Worm (Caenorhabditis elegans) whole organism, L1 larva: ENCODE data around the gene F54E4.2.

Experiments used
- C04F5.9 ChIP-seq: sonication (generic microtip); optimal IDR thresholded peaks from 2 replicates; lab custom pipeline; 2016; ENCODE audit warnings: missing genetic modification characterization, missing compliant biosample characterization
- C34B4.2 ChIP-seq: sonication (generic microtip); optimal IDR thresholded peaks from 2 replicates; lab custom pipeline; 2017; ENCODE audit warnings: mild to moderate bottlenecking, missing genetic modification characterization, missing compliant biosample characterization
- F16B12.6 ChIP-seq: fragments of 150-350 bp; optimal IDR thresholded peaks from 2 replicates; lab custom pipeline; 2014; ENCODE audit warnings: missing biosample characterization, missing genetic modification characterization
- blmp-1 ChIP-seq: fragments of 150-350 bp; optimal IDR thresholded peaks from 2 replicates; lab custom pipeline; 2014; ENCODE audit warnings: missing biosample characterization, missing genetic modification characterization
- ceh-8 ChIP-seq: fragments of 200-800 bp; sonication (Bioruptor generic); optimal IDR thresholded peaks from 2 replicates; lab custom pipeline; 2018; ENCODE audit warnings: mild to moderate bottlenecking, missing genetic modification characterization, moderate library complexity, missing compliant biosample characterization
- ceh-88 ChIP-seq: fragments of 200-800 bp; sonication (Bioruptor generic); IDR thresholded peaks from 2 replicates; pipeline ENCODE4 v1.3.6; 2022; ENCODE audit warnings: missing genetic modification characterization, missing compliant biosample characterization
- ces-1 ChIP-seq: fragments of 150-350 bp; optimal IDR thresholded peaks from 2 replicates; lab custom pipeline; 2014; ENCODE audit warnings: missing biosample characterization, missing genetic modification reagents, missing genetic modification characterization
- dsc-1 ChIP-seq: sonication (generic microtip); optimal IDR thresholded peaks from 2 replicates; lab custom pipeline; 2016; ENCODE audit warnings: mild to moderate bottlenecking, missing genetic modification characterization, missing compliant biosample characterization
- efl-1 ChIP-seq, 4 experiments: fragments of 150-350 bp; optimal IDR thresholded peaks in 3 of 4; peaks in 1 of 4; 1 replicate in 1 of 4; 2 replicates in 3 of 4; lab custom pipeline; 2014; ENCODE audit warnings: missing biosample characterization in 2 of 4, missing genetic modification characterization in 2 of 4, missing genetic modification reagents in 2 of 4
- egl-13 ChIP-seq: sonication (generic microtip); optimal IDR thresholded peaks from 2 replicates; lab custom pipeline; 2016; ENCODE audit warnings: missing genotype, missing genetic modification reagents, missing genetic modification characterization, missing compliant biosample characterization
- egl-27 ChIP-seq, 2 experiments: fragments of 150-350 bp in 1 of 2; sonication (generic microtip); optimal IDR thresholded peaks; 3 replicates each; lab custom pipeline; 2017 to 2018; ENCODE audit warnings: missing biosample characterization in 2 of 2, missing genetic modification characterization in 2 of 2, missing genetic modification reagents in 2 of 2
- elt-2 ChIP-seq: sonication (generic microtip); optimal IDR thresholded peaks from 2 replicates; lab custom pipeline; 2016; ENCODE audit warnings: missing genetic modification characterization, mild to moderate bottlenecking, inconsistent platforms, missing compliant biosample characterization, missing genetic modification reagents
- ets-5 ChIP-seq: fragments of 200-800 bp; sonication (Bioruptor generic); IDR thresholded peaks from 2 replicates; pipeline ENCODE4 v1.3.6; 2022; ENCODE audit warnings: missing genetic modification characterization, missing compliant biosample characterization
- fkh-10 ChIP-seq: sonication (generic microtip); optimal IDR thresholded peaks from 2 replicates; lab custom pipeline; 2017; ENCODE audit warnings: missing biosample characterization, missing genetic modification reagents, missing genetic modification characterization
- fkh-8 ChIP-seq: sonication (generic microtip); optimal IDR thresholded peaks from 2 replicates; lab custom pipeline; 2016; ENCODE audit warnings: mild to moderate bottlenecking, missing genetic modification characterization, missing compliant biosample characterization
- hpl-2 ChIP-seq: fragments of 150-350 bp; optimal IDR thresholded peaks from 2 replicates; lab custom pipeline; 2014; ENCODE audit warnings: missing biosample characterization, missing genetic modification reagents, missing genetic modification characterization
- jun-1 ChIP-seq: fragments of 150-350 bp; optimal IDR thresholded peaks from 2 replicates; lab custom pipeline; 2014; ENCODE audit warnings: missing biosample characterization, missing genetic modification reagents, missing genetic modification characterization
- lin-13 ChIP-seq: fragments of 150-350 bp; optimal IDR thresholded peaks from 2 replicates; lab custom pipeline; 2014; ENCODE audit warnings: missing biosample characterization, missing genetic modification reagents, missing genetic modification characterization
- lin-14 ChIP-seq: fragments of 200-800 bp; sonication (Bioruptor generic); optimal IDR thresholded peaks from 2 replicates; lab custom pipeline; 2018; ENCODE audit warnings: mild to moderate bottlenecking, missing genetic modification characterization, moderate library complexity, missing compliant biosample characterization
- lin-15B ChIP-seq: fragments of 150-350 bp; sonication (generic microtip); optimal IDR thresholded peaks from 3 replicates; lab custom pipeline; 2014; ENCODE audit warnings: missing biosample characterization, missing genetic modification characterization
- lin-35 ChIP-seq, 2 experiments: fragments of 150-350 bp; optimal IDR thresholded peaks; 2 replicates each; lab custom pipeline; 2014; ENCODE audit warnings: missing biosample characterization in 2 of 2, missing genetic modification characterization in 2 of 2, missing genetic modification reagents in 2 of 2
- lin-39 ChIP-seq: fragments of 150-350 bp; optimal IDR thresholded peaks from 2 replicates; lab custom pipeline; 2014; ENCODE audit warnings: missing biosample characterization, missing genetic modification reagents, missing genetic modification characterization
- mdl-1 ChIP-seq, 2 experiments: fragments of 150-350 bp; optimal IDR thresholded peaks; 2 replicates each; lab custom pipeline; 2014 to 2017; ENCODE audit warnings: missing biosample characterization in 2 of 2, missing genetic modification characterization in 2 of 2, inconsistent platforms in 1 of 2
- mef-2 ChIP-seq: fragments of 150-350 bp; optimal IDR thresholded peaks from 2 replicates; lab custom pipeline; 2014; ENCODE audit warnings: missing biosample characterization, missing genetic modification characterization
- nhr-12 ChIP-seq: sonication (generic microtip); optimal IDR thresholded peaks from 2 replicates; lab custom pipeline; 2017; ENCODE audit warnings: missing biosample characterization, missing genetic modification characterization
- nhr-19 ChIP-seq: fragments of 200-800 bp; sonication (Bioruptor generic); conservative IDR thresholded peaks from 2 replicates; pipeline ENCODE4 v1.3.6; 2022; ENCODE audit warnings: missing genetic modification characterization, missing compliant biosample characterization
- nhr-20 ChIP-seq: sonication (generic microtip); optimal IDR thresholded peaks from 2 replicates; lab custom pipeline; 2016; ENCODE audit warnings: mild to moderate bottlenecking, missing genetic modification characterization, missing compliant biosample characterization
- nhr-28 ChIP-seq: fragments of 150-350 bp; optimal IDR thresholded peaks from 2 replicates; lab custom pipeline; 2014; ENCODE audit warnings: missing biosample characterization, missing genetic modification characterization
- nhr-47 ChIP-seq: sonication (generic microtip); optimal IDR thresholded peaks from 2 replicates; lab custom pipeline; 2016; ENCODE audit warnings: mild to moderate bottlenecking, missing genetic modification characterization, moderate library complexity, missing compliant biosample characterization
- nhr-71 ChIP-seq: sonication (generic microtip); optimal IDR thresholded peaks from 2 replicates; lab custom pipeline; 2016; ENCODE audit warnings: mild to moderate bottlenecking, missing genetic modification characterization, moderate library complexity, missing compliant biosample characterization
- nhr-77 ChIP-seq: fragments of 150-350 bp; optimal IDR thresholded peaks from 2 replicates; lab custom pipeline; 2014; ENCODE audit warnings: missing biosample characterization, missing genetic modification characterization
- nhr-85 ChIP-seq: sonication (generic microtip); peaks from one replicate; lab custom pipeline; 2016; ENCODE audit warnings: missing genetic modification characterization, inconsistent platforms, missing compliant biosample characterization
- pax-3 ChIP-seq: fragments of 200-800 bp; sonication (Bioruptor generic); optimal IDR thresholded peaks from 2 replicates; lab custom pipeline; 2018; ENCODE audit warnings: mild to moderate bottlenecking, missing genetic modification characterization, moderate library complexity, missing compliant biosample characterization
- pqm-1 ChIP-seq: sonication (generic microtip); optimal IDR thresholded peaks from 3 replicates; lab custom pipeline; 2017; ENCODE audit warnings: missing biosample characterization, missing genetic modification characterization
- rnt-1 ChIP-seq: sonication (generic microtip); optimal IDR thresholded peaks from 2 replicates; lab custom pipeline; 2016; ENCODE audit warnings: mild to moderate bottlenecking, missing genetic modification characterization, moderate library complexity, missing compliant biosample characterization
- skn-1 ChIP-seq: fragments of 150-350 bp; optimal IDR thresholded peaks from 2 replicates; lab custom pipeline; 2014; ENCODE audit warnings: missing biosample characterization, missing genetic modification characterization
- snu-23 ChIP-seq: sonication (generic microtip); optimal IDR thresholded peaks from 2 replicates; lab custom pipeline; 2016; ENCODE audit warnings: missing genetic modification characterization, missing compliant biosample characterization
- sptf-1 ChIP-seq: fragments of 150-350 bp; optimal IDR thresholded peaks from 2 replicates; lab custom pipeline; 2014; ENCODE audit warnings: missing biosample characterization, missing genetic modification characterization
- sup-37 ChIP-seq: fragments of 200-800 bp; sonication (Bioruptor generic); optimal IDR thresholded peaks from 2 replicates; lab custom pipeline; 2018; ENCODE audit warnings: mild to moderate bottlenecking, missing genetic modification characterization, missing compliant biosample characterization
- unc-130 ChIP-seq: fragments of 150-350 bp; optimal IDR thresholded peaks from 2 replicates; lab custom pipeline; 2017; ENCODE audit warnings: missing biosample characterization, missing genetic modification characterization, inconsistent platforms
- unc-62 ChIP-seq: fragments of 150-350 bp; optimal IDR thresholded peaks from 2 replicates; lab custom pipeline; 2014; ENCODE audit warnings: missing biosample characterization, missing genetic modification reagents, missing genetic modification characterization
- unc-86 ChIP-seq: sonication (generic microtip); optimal IDR thresholded peaks from 2 replicates; lab custom pipeline; 2016; ENCODE audit warnings: missing genetic modification characterization, missing compliant biosample characterization
- unc-98 ChIP-seq: fragments of 200-800 bp; sonication (Bioruptor generic); IDR thresholded peaks from 2 replicates; pipeline ENCODE4 v1.3.6; 2022; ENCODE audit warnings: missing genetic modification characterization, missing compliant biosample characterization
- vab-15 ChIP-seq: sonication (generic microtip); optimal IDR thresholded peaks from 2 replicates; lab custom pipeline; 2017; ENCODE audit warnings: missing genotype, mild to moderate bottlenecking, missing genetic modification characterization, missing compliant biosample characterization
- xbp-1 ChIP-seq: sonication (generic microtip); optimal IDR thresholded peaks from 2 replicates; lab custom pipeline; 2016; ENCODE audit warnings: missing genetic modification characterization, missing compliant biosample characterization
- zag-1 ChIP-seq: fragments of 150-350 bp; optimal IDR thresholded peaks from 2 replicates; lab custom pipeline; 2014; ENCODE audit warnings: missing biosample characterization, missing genetic modification characterization
- zip-4 ChIP-seq: fragments of 200-800 bp; sonication (Bioruptor generic); optimal IDR thresholded peaks from 2 replicates; lab custom pipeline; 2018; ENCODE audit warnings: mild to moderate bottlenecking, missing genetic modification characterization, moderate library complexity, missing compliant biosample characterization
- ztf-11 ChIP-seq, 2 experiments: sonication (generic microtip); optimal IDR thresholded peaks; 2 replicates each; lab custom pipeline; 2016 to 2017; ENCODE audit warnings: missing genetic modification characterization in 2 of 2, missing biosample characterization in 1 of 2, missing compliant biosample characterization in 1 of 2
- ztf-4 ChIP-seq: fragments of 150-350 bp; optimal IDR thresholded peaks from 2 replicates; lab custom pipeline; 2014; ENCODE audit warnings: missing biosample characterization, missing genetic modification characterization

F54E4.2 gene

ce11 chrX:14649224-14649623 lies 20.5 kb upstream of the F54E4.2 start:
- TF ChIP-seq lin-14 (GFP tag; lab: Kevin White, UChicago) (peak; percentile 69), lin-15B (tag; lab: Kevin White, UChicago) (no peak), jun-1 (tag; lab: Kevin White, UChicago) (no peak), unc-98 (no peak), dsc-1 (peak; percentile 36), pax-3 (tag; lab: Kevin White, UChicago) (no peak), ceh-8 (GFP tag; lab: Kevin White, UChicago) (peak; percentile 74), mef-2 (tag; lab: Kevin White, UChicago) (no peak), lin-39 (no peak), ces-1 (GFP tag; lab: Kevin White, UChicago) (peak; percentile 46)

- TF ChIP-seq ceh-88: no peak
- TF ChIP-seq fkh-10 (GFP tag; lab: Kevin White, UChicago): no peak
- TF ChIP-seq xbp-1 (tag; lab: Kevin White, UChicago): no peak
- TF ChIP-seq C34B4.2 (tag; lab: Kevin White, UChicago): no peak
- TF ChIP-seq sup-37 (GFP tag; lab: Kevin White, UChicago): no peak
- no peak for TF ChIP-seq sptf-1
- TF ChIP-seq ztf-4 (tag; lab: Kevin White, UChicago): no peak
- TF ChIP-seq unc-62 (GFP tag; lab: Kevin White, UChicago): no peak
- no peak for TF ChIP-seq pqm-1 (tag; lab: Kevin White, UChicago)
Measured at ce11 chrX:14645392-14645791, 16.7 kb upstream of the F54E4.2 start, which contains the start of gene F54E4.4. Gene F54E4.4 (minus strand): TSS chrX:14645492.

ce11 chrX:14639941-14640340 lies 11.2 kb upstream of the F54E4.2 start:
- TF ChIP-seq fkh-8: peak; percentile 58
- peak; percentile 47 for TF ChIP-seq rnt-1
- no peak for TF ChIP-seq F16B12.6 (tag; lab: Kevin White, UChicago)
- no peak for TF ChIP-seq blmp-1
- peak; percentile 52 for TF ChIP-seq egl-13
- TF ChIP-seq egl-27 (tag; optimal IDR thresholded peaks at IDR 0.05; lab: Kevin White, UChicago): peak in 1 of 2 experiments; percentile 16
- no peak; the same call in 1 of the 2 replicates for TF ChIP-seq ceh-88
- TF ChIP-seq hpl-2: no peak
- no peak for TF ChIP-seq efl-1 (optimal IDR thresholded peaks at IDR 0.05; lab: Kevin White, UChicago)
- peak in 1 of 2 experiments; percentile 77 for TF ChIP-seq efl-1 (GFP tag; optimal IDR thresholded peaks at IDR 0.05 in 1 of 2; lab: Kevin White, UChicago)
- TF ChIP-seq nhr-85 (tag; lab: Kevin White, UChicago): no peak
- TF ChIP-seq C04F5.9 (tag; lab: Kevin White, UChicago): no peak
- TF ChIP-seq ztf-11 (tag; optimal IDR thresholded peaks at IDR 0.05; lab: Kevin White, UChicago): no peak
- TF ChIP-seq xbp-1 (tag; lab: Kevin White, UChicago): peak; percentile 28
- no peak for TF ChIP-seq C34B4.2 (tag; lab: Kevin White, UChicago)
- no peak for TF ChIP-seq nhr-77 (tag; lab: Kevin White, UChicago)
- TF ChIP-seq elt-2 (tag; lab: Kevin White, UChicago): no peak
- TF ChIP-seq zag-1 (tag; lab: Kevin White, UChicago): no peak
- TF ChIP-seq nhr-19 (GFP tag; lab: Robert Waterston, UW): no peak
- TF ChIP-seq lin-39: no peak
- TF ChIP-seq nhr-12: no peak
- TF ChIP-seq mdl-1 (tag; optimal IDR thresholded peaks at IDR 0.05; lab: Kevin White, UChicago): no peak
- TF ChIP-seq jun-1 (tag; lab: Kevin White, UChicago): no peak
- no peak for TF ChIP-seq nhr-28 (tag; lab: Kevin White, UChicago)
- no peak for TF ChIP-seq lin-13
- no peak for TF ChIP-seq ets-5 (GFP tag; lab: Robert Waterston, UW)
- TF ChIP-seq skn-1 (tag; lab: Kevin White, UChicago): no peak
- peak; percentile 67 for TF ChIP-seq nhr-71 (tag; lab: Kevin White, UChicago)
- TF ChIP-seq unc-86 (tag; lab: Kevin White, UChicago): peak; percentile 67
- peak; percentile 94 for TF ChIP-seq lin-14 (GFP tag; lab: Kevin White, UChicago)
- no peak for TF ChIP-seq unc-130 (tag; lab: Kevin White, UChicago)
- peak; percentile 51 for TF ChIP-seq ceh-8 (GFP tag; lab: Kevin White, UChicago)
- TF ChIP-seq lin-35 (GFP tag; optimal IDR thresholded peaks at IDR 0.05; lab: Kevin White, UChicago): no peak
- no peak for TF ChIP-seq vab-15 (tag; lab: Kevin White, UChicago)
- TF ChIP-seq snu-23: peak; percentile 53
- TF ChIP-seq nhr-20 (tag; lab: Kevin White, UChicago): peak; percentile 23
- no peak for TF ChIP-seq zip-4
- no peak for TF ChIP-seq unc-62 (GFP tag; lab: Kevin White, UChicago)
- TF ChIP-seq nhr-47 (tag; lab: Kevin White, UChicago): peak; percentile 63
